Fruit fly (Drosophila melanogaster) whole organism, pupa: ENCODE data around the gene GlcAT-P.

Experiments used
- CG10348 ChIP-seq: fragments of 200-800 bp; sonication (Bioruptor generic); IDR thresholded peaks from 2 replicates; pipeline ENCODE4 v1.3.6; 2022; ENCODE audit warnings: missing biosample characterization, missing genetic modification characterization
- CG12605 ChIP-seq: fragments of 200-800 bp; sonication (Bioruptor generic); IDR thresholded peaks from 2 replicates; pipeline ENCODE4 v1.3.6; 2022; ENCODE audit warnings: missing biosample characterization, missing genetic modification characterization
- CG13204 ChIP-seq: fragments of 200-800 bp; sonication (Bioruptor generic); optimal IDR thresholded peaks from 2 replicates; lab custom pipeline; 2018; ENCODE audit warnings: missing biosample characterization, mild to moderate bottlenecking, missing genetic modification characterization, moderate library complexity
- CG14655 ChIP-seq: fragments of 200-800 bp; sonication (Bioruptor generic); optimal IDR thresholded peaks from 3 replicates; lab custom pipeline; 2017; ENCODE audit warnings: mild to moderate bottlenecking, missing biosample characterization, missing genetic modification reagents, missing genetic modification characterization
- CG15710 ChIP-seq: fragments of 200-800 bp; sonication (Bioruptor generic); optimal IDR thresholded peaks from 2 replicates; lab custom pipeline; 2018; ENCODE audit warnings: missing biosample characterization, mild to moderate bottlenecking, missing genetic modification characterization, moderate library complexity
- CG17806 ChIP-seq: fragments of 200-800 bp; sonication (Bioruptor generic); optimal IDR thresholded peaks from 2 replicates; lab custom pipeline; 2018; ENCODE audit warnings: missing biosample characterization, mild to moderate bottlenecking, missing genetic modification characterization, moderate library complexity
- CG32121 ChIP-seq: fragments of 200-800 bp; sonication (Bioruptor generic); IDR thresholded peaks from 2 replicates; pipeline ENCODE4 v1.3.6; 2022; ENCODE audit warnings: missing biosample characterization, missing genetic modification characterization
- CG34367 ChIP-seq: fragments of 200-800 bp; sonication (Bioruptor generic); optimal IDR thresholded peaks from 2 replicates; lab custom pipeline; 2018; ENCODE audit warnings: missing biosample characterization, mild to moderate bottlenecking, missing genetic modification characterization
- CG4496 ChIP-seq: fragments of 200-800 bp; sonication (Bioruptor generic); IDR thresholded peaks from 3 replicates; pipeline ENCODE4 v1.3.6; 2022; ENCODE audit warnings: missing biosample characterization, missing genetic modification characterization
- CG8159 ChIP-seq: fragments of 200-800 bp; sonication (Bioruptor generic); optimal IDR thresholded peaks from 3 replicates; lab custom pipeline; 2018; ENCODE audit warnings: missing biosample characterization, mild to moderate bottlenecking, missing genetic modification characterization, moderate library complexity
- CG8301 ChIP-seq: fragments of 200-800 bp; sonication (Bioruptor generic); optimal IDR thresholded peaks from 2 replicates; lab custom pipeline; 2018; ENCODE audit warnings: missing biosample characterization, mild to moderate bottlenecking, missing genetic modification characterization
- CG9948 ChIP-seq: fragments of 200-800 bp; sonication (Bioruptor generic); optimal IDR thresholded peaks from 2 replicates; lab custom pipeline; 2018; ENCODE audit warnings: missing biosample characterization, mild to moderate bottlenecking, missing genetic modification characterization, moderate library complexity
- D1 ChIP-seq: fragments of 200-800 bp; sonication (Bioruptor generic); optimal IDR thresholded peaks from 2 replicates; lab custom pipeline; 2018; ENCODE audit warnings: missing biosample characterization, mild to moderate bottlenecking, missing genetic modification characterization, moderate library complexity
- EcR ChIP-seq: fragments of 200-800 bp; sonication (Bioruptor generic); optimal IDR thresholded peaks from 3 replicates; lab custom pipeline; 2019; ENCODE audit warnings: missing biosample characterization, missing genetic modification characterization, mild to moderate bottlenecking, moderate library complexity, missing genetic modification reagents
- Ets98B ChIP-seq: fragments of 200-800 bp; sonication (Bioruptor generic); IDR thresholded peaks from 2 replicates; pipeline ENCODE4 v1.3.6; 2022; ENCODE audit warnings: missing biosample characterization, missing genetic modification characterization
- Pif1A ChIP-seq: fragments of 200-800 bp; sonication (Bioruptor generic); optimal IDR thresholded peaks from 3 replicates; lab custom pipeline; 2016; ENCODE audit warnings: missing biosample characterization, missing genetic modification characterization
- Pif1B ChIP-seq: fragments of 200-800 bp; sonication (Bioruptor generic); optimal IDR thresholded peaks from 3 replicates; lab custom pipeline; 2016; ENCODE audit warnings: missing biosample characterization, missing genetic modification characterization
- Snoo ChIP-seq: fragments of 200-800 bp; sonication (Bioruptor generic); optimal IDR thresholded peaks from 3 replicates; lab custom pipeline; 2017; ENCODE audit warnings: missing biosample characterization, mild to moderate bottlenecking, missing genetic modification characterization, inconsistent platforms
- fd96Ca ChIP-seq: fragments of 200-800 bp; sonication (Bioruptor generic); IDR thresholded peaks from 3 replicates; pipeline ENCODE4 v1.3.6; 2022; ENCODE audit warnings: missing biosample characterization, missing genetic modification characterization
- gl ChIP-seq: fragments of 200-800 bp; sonication (Bioruptor generic); optimal IDR thresholded peaks from 2 replicates; lab custom pipeline; 2018; ENCODE audit warnings: missing biosample characterization, mild to moderate bottlenecking, missing genetic modification characterization
- rn ChIP-seq: fragments of 200-800 bp; sonication (Bioruptor generic); IDR thresholded peaks from 2 replicates; pipeline ENCODE4 v1.3.6; 2022; ENCODE audit warnings: missing biosample characterization, missing genetic modification characterization

Gene GlcAT-P

dm6 chr3L:11197291-11198021, at the start of gene GlcAT-P:
Gene GlcAT-P, minus strand, starts transcription at chr3L:11197536.
- TF ChIP-seq D1 (tag; lab: Kevin White, UChicago) (peak; percentile 87), gl (no peak), CG17806 (tag; lab: Kevin White, UChicago) (peak; percentile 68), CG34367 (tag; lab: Kevin White, UChicago) (peak; percentile 63), CG8301 (tag; lab: Kevin White, UChicago) (peak; percentile 35), CG4496 (GFP tag; lab: Robert Waterston, UW) (peak; percentile 53; the same call in 2 of the 3 replicates), Ets98B (GFP tag; lab: Robert Waterston, UW) (peak; percentile 71), CG8159 (tag; lab: Kevin White, UChicago) (peak; percentile 80), rn (GFP tag; lab: Robert Waterston, UW) (peak; percentile 53; the same call in 1 of the 2 replicates), EcR (GFP tag; lab: Kevin White, UChicago) (no peak), CG10348 (GFP tag; lab: Robert Waterston, UW) (no peak), fd96Ca (GFP tag; lab: Robert Waterston, UW) (no peak), CG32121 (GFP tag; lab: Robert Waterston, UW) (peak; percentile 87), CG9948 (tag; lab: Kevin White, UChicago) (peak; percentile 59), CG15710 (tag; lab: Kevin White, UChicago) (peak; percentile 58), Pif1A (peak; percentile 9), CG12605 (GFP tag; lab: Robert Waterston, UW) (peak; percentile 31; the same call in 1 of the 2 replicates), CG14655 (GFP tag; lab: Kevin White, UChicago) (peak; percentile 67), Snoo (peak; percentile 22), Pif1B (GFP tag; lab: Kevin White, UChicago) (peak; percentile 22), CG13204 (GFP tag; lab: Kevin White, UChicago) (no peak)

dm6 chr3L:11246046-11246887, 48.9 kb upstream of the GlcAT-P start:
- TF ChIP-seq CG12605 (GFP tag; lab: Robert Waterston, UW), result peak; percentile 99
- TF ChIP-seq CG9948 (tag; lab: Kevin White, UChicago), result peak; percentile 95
- peak; percentile 95 for TF ChIP-seq Snoo
- TF ChIP-seq fd96Ca (GFP tag; lab: Robert Waterston, UW), result peak; percentile 97
- peak; percentile 98 for TF ChIP-seq Ets98B (GFP tag; lab: Robert Waterston, UW)
- TF ChIP-seq rn (GFP tag; lab: Robert Waterston, UW), result peak; percentile 94
- peak; percentile 100 for TF ChIP-seq gl
- peak; percentile 97 for TF ChIP-seq CG15710 (tag; lab: Kevin White, UChicago)
- peak; percentile 98 for TF ChIP-seq CG14655 (GFP tag; lab: Kevin White, UChicago)
- peak; percentile 99 for TF ChIP-seq CG34367 (tag; lab: Kevin White, UChicago)
- TF ChIP-seq CG32121 (GFP tag; lab: Robert Waterston, UW), result peak; percentile 96
- TF ChIP-seq EcR (GFP tag; lab: Kevin White, UChicago), result peak; percentile 89
- TF ChIP-seq CG8159 (tag; lab: Kevin White, UChicago), result peak; percentile 96
- TF ChIP-seq CG10348 (GFP tag; lab: Robert Waterston, UW), result 0 out of 2 replicates have a peak, but pooled peaks have one; percentile 9
- peak; percentile 99 for TF ChIP-seq CG13204 (GFP tag; lab: Kevin White, UChicago)
- peak; percentile 96 for TF ChIP-seq CG8301 (tag; lab: Kevin White, UChicago)
- peak; percentile 96 for TF ChIP-seq CG17806 (tag; lab: Kevin White, UChicago)
- peak; percentile 99 for TF ChIP-seq CG4496 (GFP tag; lab: Robert Waterston, UW)
- peak; percentile 99 for TF ChIP-seq Pif1A
- peak; percentile 99 for TF ChIP-seq Pif1B (GFP tag; lab: Kevin White, UChicago)
- peak; percentile 93 for TF ChIP-seq D1 (tag; lab: Kevin White, UChicago)
- TF ChIP-seq, all 21 proteins: peak for 21

- TF ChIP-seq Pif1A (no peak), CG32121 (GFP tag; lab: Robert Waterston, UW) (no peak), CG13204 (GFP tag; lab: Kevin White, UChicago) (no peak), D1 (tag; lab: Kevin White, UChicago) (no peak), rn (GFP tag; lab: Robert Waterston, UW) (no peak), CG4496 (GFP tag; lab: Robert Waterston, UW) (no peak), Pif1B (GFP tag; lab: Kevin White, UChicago) (no peak), CG12605 (GFP tag; lab: Robert Waterston, UW) (no peak), CG17806 (tag; lab: Kevin White, UChicago) (no peak), CG34367 (tag; lab: Kevin White, UChicago) (no peak), CG14655 (GFP tag; lab: Kevin White, UChicago) (no peak), CG10348 (GFP tag; lab: Robert Waterston, UW) (no peak), Ets98B (GFP tag; lab: Robert Waterston, UW) (no peak), CG8301 (tag; lab: Kevin White, UChicago) (no peak), CG9948 (tag; lab: Kevin White, UChicago) (no peak), fd96Ca (GFP tag; lab: Robert Waterston, UW) (no peak)
These were observed 46.8 kb upstream of the GlcAT-P start for dm6 chr3L:11244024-11244576.

- TF ChIP-seq EcR (GFP tag; lab: Kevin White, UChicago) (no peak), CG17806 (tag; lab: Kevin White, UChicago) (no peak), CG8159 (tag; lab: Kevin White, UChicago) (no peak), CG4496 (GFP tag; lab: Robert Waterston, UW) (no peak), CG10348 (GFP tag; lab: Robert Waterston, UW) (no peak), CG34367 (tag; lab: Kevin White, UChicago) (no peak), CG8301 (tag; lab: Kevin White, UChicago) (no peak), D1 (tag; lab: Kevin White, UChicago) (no peak)
- TF ChIP-seq, all 21 proteins: peak for 0
These were observed 45.9 kb upstream of the GlcAT-P start for dm6 chr3L:11243292-11243670.
